Fruit fly (Drosophila melanogaster): Measurements from ENCODE around the gene CG33784.

CG33784 gene

dm6 chr3R:10115797-10116196 lies 48.1 kb downstream of the CG33784 start:
- TF ChIP-seq lz (GFP tag; optimal IDR thresholded peaks at IDR 0.05), result no peak
- no peak for TF ChIP-seq CG34406 (GFP tag; optimal IDR thresholded peaks at IDR 0.05)
- no peak for TF ChIP-seq fkh (GFP tag; optimal IDR thresholded peaks at IDR 0.05)
- no peak for TF ChIP-seq Met (GFP tag; optimal IDR thresholded peaks at IDR 0.05)

Data from whole organism, prepupa.